Fruit fly (Drosophila melanogaster) ovary, adult (tissue): ENCODE data around the gene Cerk.

ENCODE experiments used
- CG17801 ChIP-seq: fragments of 200-800 bp; optimal IDR thresholded peaks from 2 replicates; lab custom pipeline; 2019; ENCODE audit warnings: missing biosample characterization, mild to moderate bottlenecking, missing genetic modification characterization, moderate library complexity; ENCODE audit not compliant: partially characterized antibody

The Cerk gene

DNA sequence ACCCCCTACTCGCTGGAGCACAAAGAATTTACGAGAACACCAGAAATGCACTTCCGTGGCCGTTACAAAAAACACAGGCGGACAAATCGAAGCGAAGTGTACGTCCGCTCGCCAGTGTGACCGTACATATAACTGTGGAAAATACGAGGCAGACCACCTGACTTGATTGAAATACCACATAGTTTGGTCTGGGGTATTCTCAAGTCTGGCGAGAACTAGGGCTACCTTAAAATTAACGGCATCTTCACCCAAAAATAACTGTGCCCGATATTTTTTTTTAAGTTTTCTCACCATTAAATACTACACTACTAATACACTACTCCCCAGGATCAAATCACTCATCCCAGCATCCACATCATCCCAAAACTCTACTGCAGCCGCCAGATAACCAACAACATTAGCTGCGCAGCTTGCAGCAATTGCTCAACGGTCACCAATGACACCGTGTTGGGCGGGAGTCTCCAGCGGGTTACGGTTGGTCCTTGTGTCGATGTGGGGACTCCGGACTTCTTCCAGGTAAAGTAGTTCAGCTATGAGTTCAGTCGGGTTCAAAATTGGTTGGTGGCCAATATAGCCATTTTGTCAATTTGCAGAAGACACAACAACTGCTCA lies at the start of gene Cerk:
TSS of gene Cerk (minus strand) at position 137 of the 612 bp plus-strand sequence.
- TF ChIP-seq CG17801 (GFP tag; lab: Kevin White, UChicago): peak; percentile 22

DNA sequence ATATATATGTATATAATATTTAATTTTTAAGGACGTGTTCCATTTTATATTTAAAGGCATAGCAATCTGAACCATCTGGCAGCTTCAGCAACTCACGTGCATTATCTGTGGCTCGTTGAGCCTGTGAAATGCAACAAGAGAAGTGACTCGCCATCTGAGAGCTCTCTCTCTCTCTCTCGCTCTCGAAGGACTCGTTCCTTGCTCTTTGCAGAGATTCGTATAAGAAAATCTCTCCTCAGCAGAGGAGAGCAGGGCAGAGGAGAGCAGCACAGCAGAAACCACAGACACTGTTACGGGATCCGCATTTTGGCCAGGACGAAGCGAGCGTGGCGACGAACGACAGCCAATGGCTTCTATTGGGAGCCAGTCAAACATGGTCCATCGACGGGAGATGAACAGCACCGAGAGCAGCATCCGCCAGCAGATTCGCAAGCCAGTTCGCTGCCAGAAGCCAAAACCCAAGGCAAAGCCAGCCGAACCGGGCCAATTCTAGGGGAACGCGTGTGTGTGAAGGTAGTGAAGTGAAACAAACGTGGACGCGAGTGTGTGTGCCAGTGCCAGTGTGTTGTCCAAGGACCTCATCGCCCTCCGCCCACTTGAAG lies 46.1 kb upstream of the Cerk start, which contains the start of gene CG14669:
TSS of gene CG14669 (plus strand) at position 381 of the 602 bp plus-strand sequence.
- TF ChIP-seq CG17801 (GFP tag; lab: Kevin White, UChicago): no peak

dm6 chr3R:5412987-5413386 lies 44.9 kb upstream of the Cerk start:
- no peak for TF ChIP-seq CG17801 (GFP tag; lab: Kevin White, UChicago)

DNA sequence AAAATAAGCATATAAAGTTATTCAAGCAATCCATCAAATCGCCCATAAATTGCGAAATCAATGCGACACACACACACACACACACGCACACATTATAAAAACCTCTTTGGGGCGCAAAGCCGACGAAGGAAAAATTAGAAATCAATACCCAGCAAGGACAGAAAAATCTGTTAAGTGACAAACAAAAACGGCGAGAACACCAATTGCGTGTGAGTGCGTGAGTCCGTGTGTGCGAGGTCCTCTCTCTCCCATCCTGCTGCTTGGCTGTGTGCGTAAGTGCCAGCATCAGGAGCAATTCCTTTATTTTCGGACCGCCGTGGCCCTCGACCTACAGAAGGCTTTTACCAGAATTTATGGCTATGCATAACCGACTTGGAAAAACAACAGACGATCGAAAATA lies 44.2 kb upstream of the Cerk start, which contains the start of gene Orco:
TSS of gene Orco (minus strand) at position 101 of the 400 bp plus-strand sequence.
- no peak for TF ChIP-seq CG17801 (GFP tag; lab: Kevin White, UChicago)

dm6 chr3R:5403963-5404362 lies 35.9 kb upstream of the Cerk start, which contains the start of gene CG2663:
TSS of gene CG2663 (minus strand) at chr3R:5404135.
- TF ChIP-seq CG17801 (GFP tag; lab: Kevin White, UChicago): no peak

- TF ChIP-seq CG17801 (GFP tag; lab: Kevin White, UChicago): no peak
These were observed 31.0 kb upstream of the Cerk start, which contains the start of gene Or83a for dm6 chr3R:5399096-5399495. TSS of gene Or83a (minus strand) at chr3R:5399196.

DNA sequence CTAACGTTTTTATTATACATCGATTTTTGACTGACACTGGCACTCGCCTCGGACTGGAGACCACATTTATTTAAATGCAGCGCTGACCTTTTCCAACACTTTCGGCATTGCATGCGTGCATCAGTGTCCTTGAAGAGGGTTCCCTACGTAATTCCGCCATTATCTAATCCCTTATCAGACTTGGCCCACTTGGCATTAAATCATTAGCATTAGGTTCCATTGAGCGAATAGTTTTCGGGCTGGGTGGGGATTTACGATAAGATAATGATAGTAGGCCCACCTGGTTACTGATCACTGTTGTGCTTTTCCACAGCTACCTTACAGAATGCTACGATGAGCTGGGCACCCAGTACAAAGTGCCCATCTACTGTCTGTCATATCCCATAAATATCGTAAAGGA lies 27.1 kb upstream of the Cerk start:
- no peak for TF ChIP-seq CG17801 (GFP tag; lab: Kevin White, UChicago)

- TF ChIP-seq CG17801 (GFP tag; lab: Kevin White, UChicago): peak; percentile 39
These were observed 25.8 kb upstream of the Cerk start, which contains the start of gene CG1172 for dm6 chr3R:5393742-5394391. TSS of gene CG1172 (plus strand) at chr3R:5393922.

DNA sequence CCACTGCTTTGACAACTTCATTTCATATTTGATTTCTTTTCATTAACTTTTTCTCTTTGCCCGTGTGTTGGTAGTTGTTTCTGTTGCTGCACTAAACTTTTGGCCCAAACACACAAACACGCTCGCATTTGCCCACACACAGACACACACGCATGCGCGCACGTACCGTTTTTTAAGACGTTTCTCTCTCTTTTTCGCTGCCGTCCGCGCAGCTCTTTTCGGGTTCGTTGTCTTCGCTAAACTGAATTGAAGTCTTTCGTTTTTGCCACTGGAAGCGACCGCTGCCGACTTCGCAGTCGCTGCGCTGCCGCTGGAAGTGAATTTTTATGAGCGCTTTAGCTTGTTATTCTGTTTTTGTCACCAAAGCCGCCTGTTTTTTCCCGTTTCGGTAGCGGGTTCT lies 24.5 kb upstream of the Cerk start, which contains the start of gene kkv:
TSS of gene kkv (minus strand) at position 246 of the 400 bp plus-strand sequence.
- no peak for TF ChIP-seq CG17801 (GFP tag; lab: Kevin White, UChicago)

DNA sequence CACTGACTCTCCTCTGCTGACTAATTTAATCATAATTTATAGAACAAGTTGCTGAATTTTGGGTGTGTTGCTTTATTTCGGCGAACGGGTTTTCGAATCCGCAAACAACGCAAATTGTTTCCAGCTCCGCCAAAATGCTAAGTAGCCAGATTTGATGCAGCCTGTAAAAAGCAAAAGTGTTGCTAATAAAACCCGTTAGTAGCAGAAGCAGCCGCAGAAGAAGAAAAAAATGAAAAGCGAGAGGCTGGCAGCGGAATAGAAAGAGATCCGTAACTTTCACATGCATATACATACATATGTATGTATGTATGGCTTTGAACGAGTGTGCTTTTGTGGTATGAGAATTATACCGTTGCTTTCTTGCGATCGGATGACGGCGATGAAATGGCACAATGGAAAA lies 23.9 kb upstream of the Cerk start:
- TF ChIP-seq CG17801 (GFP tag; lab: Kevin White, UChicago): no peak

- TF ChIP-seq CG17801 (GFP tag; lab: Kevin White, UChicago): no peak
These were observed 22.1 kb upstream of the Cerk start for dm6 chr3R:5390095-5390663.

- no peak for TF ChIP-seq CG17801 (GFP tag; lab: Kevin White, UChicago)
These were observed 21.3 kb upstream of the Cerk start for dm6 chr3R:5389435-5389834.

dm6 chr3R:5389034-5389433 lies 20.9 kb upstream of the Cerk start:
- no peak for TF ChIP-seq CG17801 (GFP tag; lab: Kevin White, UChicago)

DNA sequence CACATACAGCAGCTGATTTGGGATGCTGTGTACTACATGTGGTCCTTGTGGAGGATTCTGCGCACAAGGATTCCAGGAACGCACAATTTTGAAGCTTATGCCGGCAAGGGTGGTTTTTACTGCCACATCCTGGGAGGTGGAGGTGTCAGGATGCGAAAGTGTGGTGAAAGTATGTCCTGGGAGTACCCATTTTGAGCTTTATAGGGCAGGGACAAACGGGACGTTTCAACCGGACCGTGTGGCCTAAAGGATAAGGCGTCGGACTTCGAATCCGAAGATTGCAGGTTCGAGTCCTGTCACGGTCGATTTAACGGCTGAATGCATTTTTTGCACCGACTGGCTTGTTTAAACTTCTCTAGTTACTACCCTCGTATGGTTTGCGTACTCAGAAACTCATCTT lies 19.9 kb upstream of the Cerk start:
- no peak for TF ChIP-seq CG17801 (GFP tag; lab: Kevin White, UChicago)

DNA sequence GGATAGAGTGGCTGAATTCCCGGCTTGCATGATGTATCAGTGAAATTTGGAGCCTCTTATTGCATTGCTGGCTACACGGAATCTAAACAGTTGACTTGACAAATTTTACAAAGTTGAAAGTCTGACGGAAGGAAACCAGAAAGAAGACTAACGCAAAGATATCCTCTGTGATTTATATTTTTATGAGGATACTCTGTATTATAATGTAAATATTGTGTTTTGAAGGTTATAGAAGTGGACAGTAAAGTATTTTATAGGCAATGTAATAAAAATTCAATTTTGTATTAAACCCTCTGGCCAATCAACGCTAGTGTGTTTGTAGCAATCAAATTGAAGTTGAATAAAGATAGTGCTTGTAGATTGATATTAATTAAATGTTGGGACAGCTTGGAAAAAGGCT lies 19.5 kb upstream of the Cerk start, which contains the start of gene CG14668:
TSS of gene CG14668 (minus strand) at position 101 of the 400 bp plus-strand sequence.
- no peak for TF ChIP-seq CG17801 (GFP tag; lab: Kevin White, UChicago)
